Worm (Caenorhabditis elegans) whole organism, L2 larva: ENCODE measurements around the gene rnp-9.

Source experiments
- C34F6.9 ChIP-seq: fragments of 150-350 bp; optimal IDR thresholded peaks from 2 replicates; lab custom pipeline; 2014; ENCODE audit warnings: missing biosample characterization, missing genetic modification characterization
- F13H6.1 ChIP-seq: sonication (generic microtip); optimal IDR thresholded peaks from 2 replicates; lab custom pipeline; 2016; ENCODE audit warnings: missing genetic modification characterization, missing compliant biosample characterization
- R02D3.7 ChIP-seq: fragments of 150-350 bp; optimal IDR thresholded peaks from 2 replicates; lab custom pipeline; 2014; ENCODE audit warnings: missing biosample characterization, missing genetic modification characterization
- alr-1 ChIP-seq: fragments of 150-350 bp; optimal IDR thresholded peaks from 2 replicates; lab custom pipeline; 2014; ENCODE audit warnings: missing biosample characterization, missing genetic modification characterization
- ama-1 ChIP-seq: fragments of 150-350 bp; optimal IDR thresholded peaks from 2 replicates; lab custom pipeline; 2018; ENCODE audit warnings: inconsistent platforms
- dmd-4 ChIP-seq: sonication (generic microtip); optimal IDR thresholded peaks from 2 replicates; lab custom pipeline; 2017; ENCODE audit warnings: missing biosample characterization, missing genetic modification characterization
- egl-27 ChIP-seq: sonication (generic microtip); optimal IDR thresholded peaks from 3 replicates; lab custom pipeline; 2017; ENCODE audit warnings: missing biosample characterization, missing genetic modification reagents, missing genetic modification characterization
- elt-3 ChIP-seq: sonication (generic microtip); optimal IDR thresholded peaks from 2 replicates; lab custom pipeline; 2017; ENCODE audit warnings: missing biosample characterization, missing genetic modification characterization
- lin-13 ChIP-seq: fragments of 150-350 bp; optimal IDR thresholded peaks from 2 replicates; lab custom pipeline; 2014; ENCODE audit warnings: missing biosample characterization, missing genetic modification reagents, missing genetic modification characterization
- lin-39 ChIP-seq: fragments of 150-350 bp; optimal IDR thresholded peaks from 2 replicates; lab custom pipeline; 2014; ENCODE audit warnings: missing biosample characterization, missing genetic modification reagents, missing genetic modification characterization
- mab-5 ChIP-seq: fragments of 150-350 bp; optimal IDR thresholded peaks from 2 replicates; lab custom pipeline; 2014; ENCODE audit warnings: missing biosample characterization, missing genetic modification characterization
- nhr-10 ChIP-seq: sonication (generic microtip); optimal IDR thresholded peaks from 2 replicates; lab custom pipeline; 2017; ENCODE audit warnings: missing biosample characterization, missing genetic modification characterization
- nhr-12 ChIP-seq: fragments of 150-350 bp; optimal IDR thresholded peaks from 2 replicates; lab custom pipeline; 2014; ENCODE audit warnings: missing biosample characterization, missing genetic modification characterization
- nhr-129 ChIP-seq: fragments of 150-350 bp; optimal IDR thresholded peaks from 2 replicates; lab custom pipeline; 2014; ENCODE audit warnings: missing biosample characterization, missing genetic modification characterization
- nhr-21 ChIP-seq: fragments of 150-350 bp; optimal IDR thresholded peaks from 2 replicates; lab custom pipeline; 2014; ENCODE audit warnings: missing biosample characterization, missing genetic modification characterization
- nhr-6 ChIP-seq: fragments of 150-350 bp; optimal IDR thresholded peaks from 2 replicates; lab custom pipeline; 2014; ENCODE audit warnings: missing biosample characterization, missing genetic modification characterization
- zag-1 ChIP-seq: fragments of 150-350 bp; optimal IDR thresholded peaks from 2 replicates; lab custom pipeline; 2014; ENCODE audit warnings: missing biosample characterization, missing genetic modification characterization
- ztf-4 ChIP-seq: fragments of 150-350 bp; optimal IDR thresholded peaks from 2 replicates; lab custom pipeline; 2014; ENCODE audit warnings: missing biosample characterization, missing genetic modification characterization

rnp-9 gene

DNA sequence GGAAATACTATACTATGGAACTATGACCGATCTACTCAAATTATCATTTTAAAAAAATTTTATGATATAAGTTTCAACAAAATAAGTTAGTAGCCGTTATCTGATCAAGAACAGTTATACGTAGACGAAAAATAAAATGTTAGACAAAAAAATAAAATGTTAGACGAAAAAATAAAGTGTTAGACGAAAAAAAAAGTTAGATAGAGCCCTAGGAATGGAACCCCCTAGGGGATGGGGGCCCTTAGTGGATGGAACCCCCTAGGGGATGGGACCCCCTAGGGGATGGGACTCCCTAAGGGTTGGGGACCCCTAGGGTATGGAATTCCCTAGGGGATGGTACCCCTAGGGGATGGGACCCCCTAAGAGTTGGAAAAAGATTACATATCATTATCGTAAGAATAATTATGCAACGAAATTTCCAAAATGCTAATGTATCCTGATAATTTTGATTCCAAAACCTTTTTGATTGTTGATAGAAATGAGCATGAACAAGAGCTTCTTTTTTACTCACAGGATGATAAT is 52.1 kb downstream of the rnp-9 start:
- TF ChIP-seq lin-13 (GFP tag; lab: Kevin White, UChicago): no peak
- no peak for TF ChIP-seq nhr-10 (tag; lab: Kevin White, UChicago)
- no peak for TF ChIP-seq zag-1 (tag; lab: Kevin White, UChicago)
- TF ChIP-seq ama-1 (lab: Kevin White, UChicago): no peak
- TF ChIP-seq dmd-4: no peak
- no peak for TF ChIP-seq R02D3.7 (tag; lab: Kevin White, UChicago)
- TF ChIP-seq lin-39 (tag; lab: Kevin White, UChicago): no peak
- TF ChIP-seq nhr-129: no peak
- no peak for TF ChIP-seq nhr-21 (tag; lab: Kevin White, UChicago)
- no peak for TF ChIP-seq nhr-12 (tag; lab: Kevin White, UChicago)
- TF ChIP-seq egl-27 (tag; lab: Kevin White, UChicago): no peak
- TF ChIP-seq alr-1 (tag; lab: Kevin White, UChicago): no peak
- TF ChIP-seq nhr-6 (tag; lab: Kevin White, UChicago): no peak
- TF ChIP-seq F13H6.1 (tag; lab: Kevin White, UChicago): no peak
- TF ChIP-seq ztf-4: no peak
- no peak for TF ChIP-seq C34F6.9
- no peak for TF ChIP-seq mab-5 (tag; lab: Kevin White, UChicago)
- no peak for TF ChIP-seq elt-3 (tag; lab: Kevin White, UChicago)
